Fruit fly (Drosophila melanogaster) whole organism, embryonic: ENCODE measurements around the gene stet.

Experiments used
- Atf-2 ChIP-seq: fragments of 200-800 bp; sonication (Bioruptor generic); optimal IDR thresholded peaks from 2 replicates; lab custom pipeline; 2016; ENCODE audit warnings: missing biosample characterization, missing genetic modification characterization
- Bdp1 ChIP-seq: fragments of 200-800 bp; sonication (Bioruptor generic); optimal IDR thresholded peaks from 3 replicates; lab custom pipeline; 2016; ENCODE audit warnings: missing biosample characterization, missing genetic modification characterization
- CG10979 ChIP-seq: fragments of 200-800 bp; sonication (Bioruptor generic); optimal IDR thresholded peaks from 2 replicates; lab custom pipeline; 2018; ENCODE audit warnings: missing biosample characterization, mild to moderate bottlenecking, missing genetic modification characterization, moderate library complexity
- CG12104 ChIP-seq: fragments of 200-800 bp; sonication (Bioruptor generic); optimal IDR thresholded peaks from 3 replicates; lab custom pipeline; 2016; ENCODE audit warnings: missing biosample characterization, missing genetic modification characterization
- CG12769 ChIP-seq: fragments of 200-800 bp; sonication (Bioruptor generic); optimal IDR thresholded peaks from 2 replicates; lab custom pipeline; 2019; ENCODE audit warnings: missing biosample characterization, mild to moderate bottlenecking, missing genetic modification characterization, moderate library complexity
- CG1603 ChIP-seq: fragments of 200-800 bp; sonication (Bioruptor generic); optimal IDR thresholded peaks from 2 replicates; lab custom pipeline; 2019; ENCODE audit warnings: missing biosample characterization, mild to moderate bottlenecking, missing genetic modification characterization, moderate library complexity
- CG18262 ChIP-seq: fragments of 200-800 bp; optimal IDR thresholded peaks from 3 replicates; lab custom pipeline; 2019; ENCODE audit warnings: missing biosample characterization, mild to moderate bottlenecking, missing genetic modification characterization, moderate library complexity
- CG18476 ChIP-seq: fragments of 200-800 bp; sonication (Bioruptor generic); optimal IDR thresholded peaks from 2 replicates; lab custom pipeline; 2016; ENCODE audit warnings: missing biosample characterization, mild to moderate bottlenecking, missing genetic modification characterization
- CG2129 ChIP-seq: fragments of 200-800 bp; sonication (Bioruptor generic); IDR thresholded peaks from 2 replicates; pipeline ENCODE4 v1.3.6; 2022; ENCODE audit warnings: missing biosample characterization, missing genetic modification characterization; ENCODE audit not compliant: partially characterized antibody
- CG2202 ChIP-seq: fragments of 200-800 bp; sonication (Bioruptor generic); optimal IDR thresholded peaks from 2 replicates; lab custom pipeline; 2018; ENCODE audit warnings: missing biosample characterization, mild to moderate bottlenecking, missing genetic modification characterization
- CG31441 ChIP-seq: fragments of 200-800 bp; sonication (Bioruptor generic); IDR thresholded peaks from 2 replicates; pipeline ENCODE4 v1.3.6; 2022; ENCODE audit warnings: missing biosample characterization, missing genetic modification characterization
- CG4820 ChIP-seq: fragments of 200-800 bp; sonication (Bioruptor generic); optimal IDR thresholded peaks from 3 replicates; lab custom pipeline; 2016; ENCODE audit warnings: missing biosample characterization, missing genetic modification characterization
- CG6854 ChIP-seq: fragments of 200-800 bp; sonication (Bioruptor generic); optimal IDR thresholded peaks from 3 replicates; lab custom pipeline; 2017; ENCODE audit warnings: missing biosample characterization, mild to moderate bottlenecking, missing genetic modification characterization
- CG8478 ChIP-seq: fragments of >200 bp; optimal IDR thresholded peaks from 2 replicates; lab custom pipeline; 2018
- CG8765 ChIP-seq: fragments of 200-800 bp; sonication (Bioruptor generic); IDR thresholded peaks from 2 replicates; pipeline ENCODE4 v1.3.6; 2022; ENCODE audit warnings: missing biosample characterization, missing genetic modification characterization
- CG8944 ChIP-seq: fragments of 200-800 bp; sonication (Bioruptor generic); optimal IDR thresholded peaks from 3 replicates; lab custom pipeline; 2016; ENCODE audit warnings: missing biosample characterization, missing genetic modification characterization
- Chrac-16 ChIP-seq: fragments of 200-800 bp; sonication (Bioruptor generic); optimal IDR thresholded peaks from 3 replicates; lab custom pipeline; 2016; ENCODE audit warnings: missing biosample characterization, missing genetic modification characterization
- E2f1 ChIP-seq: fragments of 200-800 bp; sonication (Bioruptor generic); IDR thresholded peaks from 2 replicates; pipeline ENCODE4 v1.3.6; 2022; ENCODE audit warnings: missing biosample characterization, missing genetic modification characterization
- Ets97D ChIP-seq: fragments of 200-800 bp; sonication (Bioruptor generic); optimal IDR thresholded peaks from 3 replicates; lab custom pipeline; 2016; ENCODE audit warnings: missing biosample characterization, missing genetic modification characterization
- H15 ChIP-seq: fragments of 200-800 bp; sonication (Bioruptor generic); IDR thresholded peaks from 3 replicates; pipeline ENCODE4 v1.3.6; 2022; ENCODE audit warnings: missing biosample characterization, missing genetic modification characterization
- H2.0 ChIP-seq: fragments of 200-800 bp; sonication (Bioruptor generic); IDR thresholded peaks from 2 replicates; pipeline ENCODE4 v1.3.6; 2022; ENCODE audit warnings: missing biosample characterization, missing genetic modification characterization
- Med ChIP-seq: fragments of 200-800 bp; sonication (Bioruptor generic); peaks from one replicate; lab custom pipeline; 2016; ENCODE audit warnings: missing biosample characterization, missing genetic modification characterization, mild to moderate bottlenecking, inconsistent platforms, moderate library complexity
- NC2α ChIP-seq: fragments of 200-800 bp; sonication (Bioruptor generic); optimal IDR thresholded peaks from 2 replicates; lab custom pipeline; 2016; ENCODE audit warnings: missing biosample characterization, missing genetic modification characterization
- NFAT ChIP-seq: fragments of 200-800 bp; sonication (Bioruptor generic); IDR thresholded peaks from 2 replicates; pipeline ENCODE4 v1.3.6; 2022; ENCODE audit warnings: missing biosample characterization, missing genetic modification characterization
- Neu2 ChIP-seq: fragments of 200-800 bp; sonication (Bioruptor generic); optimal IDR thresholded peaks from 3 replicates; lab custom pipeline; 2016; ENCODE audit warnings: missing biosample characterization, missing genetic modification characterization, borderline replicate concordance
- Sin3A ChIP-seq: fragments of >200 bp; optimal IDR thresholded peaks from 2 replicates; lab custom pipeline; 2018
- ab ChIP-seq: fragments of 200-800 bp; sonication (Bioruptor generic); optimal IDR thresholded peaks from 2 replicates; lab custom pipeline; 2016; ENCODE audit warnings: missing biosample characterization, missing genetic modification characterization
- aop ChIP-seq: fragments of 200-800 bp; sonication (Bioruptor generic); IDR thresholded peaks from 2 replicates; pipeline ENCODE4 v1.3.6; 2022; ENCODE audit warnings: missing biosample characterization, missing genetic modification characterization
- az2 ChIP-seq: fragments of 200-800 bp; sonication (Bioruptor generic); optimal IDR thresholded peaks from 3 replicates; lab custom pipeline; 2016; ENCODE audit warnings: missing biosample characterization, missing genetic modification characterization
- cad ChIP-seq: fragments of >200 bp; optimal IDR thresholded peaks from 2 replicates; lab custom pipeline; 2017; ENCODE audit warnings: missing biosample characterization, missing genetic modification characterization
- danr ChIP-seq: fragments of 200-800 bp; sonication (Bioruptor generic); IDR thresholded peaks from 2 replicates; pipeline ENCODE4 v1.3.6; 2022; ENCODE audit warnings: missing biosample characterization, missing genetic modification characterization
- dimm ChIP-seq: fragments of 200-800 bp; sonication (Bioruptor generic); IDR thresholded peaks from 2 replicates; pipeline ENCODE4 v1.3.6; 2022; ENCODE audit warnings: missing biosample characterization, missing genetic modification characterization
- dmrt11E ChIP-seq: fragments of 200-800 bp; sonication (Bioruptor generic); optimal IDR thresholded peaks from 3 replicates; lab custom pipeline; 2018; ENCODE audit warnings: missing biosample characterization, mild to moderate bottlenecking, missing genetic modification characterization, moderate library complexity
- eve ChIP-seq, 2 experiments: fragments of >200 bp; optimal IDR thresholded peaks; 2 replicates each; lab custom pipeline; 2017; ENCODE audit warnings: missing biosample characterization in 2 of 2, missing genetic modification characterization in 2 of 2
- ewg ChIP-seq: fragments of 200-800 bp; sonication (Bioruptor generic); optimal IDR thresholded peaks from 3 replicates; lab custom pipeline; 2017; ENCODE audit warnings: mild to moderate bottlenecking, missing biosample characterization, missing genetic modification reagents, missing genetic modification characterization
- grau ChIP-seq: fragments of 200-800 bp; optimal IDR thresholded peaks from 3 replicates; lab custom pipeline; 2019; ENCODE audit warnings: missing biosample characterization, mild to moderate bottlenecking, missing genetic modification characterization, moderate library complexity
- hbn ChIP-seq: fragments of 200-800 bp; sonication (Bioruptor generic); IDR thresholded peaks from 2 replicates; pipeline ENCODE4 v1.3.6; 2022; ENCODE audit warnings: missing biosample characterization, missing genetic modification characterization; ENCODE audit not compliant: partially characterized antibody
- ind ChIP-seq: fragments of 200-800 bp; sonication (Bioruptor generic); optimal IDR thresholded peaks from 3 replicates; lab custom pipeline; 2016; ENCODE audit warnings: missing biosample characterization, missing genetic modification characterization
- ken ChIP-seq: fragments of 200-800 bp; sonication (Bioruptor generic); IDR thresholded peaks from 3 replicates; pipeline ENCODE4 v1.3.6; 2022; ENCODE audit warnings: missing biosample characterization, missing genetic modification characterization
- lmd ChIP-seq: fragments of 200-800 bp; sonication (Bioruptor generic); IDR thresholded peaks from 2 replicates; pipeline ENCODE4 v1.3.6; 2022; ENCODE audit warnings: missing biosample characterization, missing genetic modification characterization
- luna ChIP-seq: fragments of 200-800 bp; sonication (Bioruptor generic); optimal IDR thresholded peaks from 2 replicates; lab custom pipeline; 2016; ENCODE audit warnings: missing biosample characterization, missing genetic modification characterization
- p53 ChIP-seq: fragments of 200-800 bp; sonication (Bioruptor generic); optimal IDR thresholded peaks from 2 replicates; lab custom pipeline; 2016; ENCODE audit warnings: missing biosample characterization, missing genetic modification characterization
- pan ChIP-seq, 4 experiments: fragments of >200 bp in 3 of 4; fragments of 200-800 bp in 1 of 4; sonication (Bioruptor generic) in 1 of 4; optimal IDR thresholded peaks in 3 of 4; IDR thresholded peaks in 1 of 4; 2 replicates each; pipeline versions ENCODE4 v1.3.6 to Lab custom; 2017 to 2022; ENCODE audit warnings: missing biosample characterization in 2 of 4, missing genetic modification characterization in 2 of 4, mixed read lengths in 1 of 4
- peb ChIP-seq: fragments of 200-800 bp; sonication (Bioruptor generic); IDR thresholded peaks from 2 replicates; pipeline ENCODE4 v1.3.6; 2022; ENCODE audit warnings: missing biosample characterization, missing genetic modification characterization
- repo ChIP-seq: fragments of 200-800 bp; sonication (Bioruptor generic); optimal IDR thresholded peaks from 2 replicates; lab custom pipeline; 2016; ENCODE audit warnings: missing biosample characterization, missing genetic modification characterization
- rib ChIP-seq: fragments of 200-800 bp; sonication (Bioruptor generic); IDR thresholded peaks from 2 replicates; pipeline ENCODE4 v1.3.6; 2022; ENCODE audit warnings: missing biosample characterization, missing genetic modification characterization
- sc ChIP-seq, 3 experiments: fragments of >200 bp in 2 of 3; fragments of 200-800 bp in 1 of 3; sonication (Bioruptor generic) in 1 of 3; optimal IDR thresholded peaks; 2 replicates in 2 of 3; 3 replicates in 1 of 3; lab custom pipeline; 2017; ENCODE audit warnings: mild to moderate bottlenecking in 1 of 3, missing biosample characterization in 1 of 3, missing genetic modification characterization in 1 of 3, missing genetic modification reagents in 1 of 3
- schlank ChIP-seq: fragments of 200-800 bp; sonication (Bioruptor generic); optimal IDR thresholded peaks from 2 replicates; lab custom pipeline; 2018; ENCODE audit warnings: missing biosample characterization, mild to moderate bottlenecking, missing genetic modification characterization
- toy ChIP-seq: fragments of 200-800 bp; sonication (Bioruptor generic); IDR thresholded peaks from 2 replicates; pipeline ENCODE4 v1.3.6; 2022; ENCODE audit warnings: missing biosample characterization, missing genetic modification characterization
- tx ChIP-seq: fragments of 200-800 bp; sonication (Bioruptor generic); optimal IDR thresholded peaks from 2 replicates; lab custom pipeline; 2016; ENCODE audit warnings: missing biosample characterization, missing genetic modification characterization
- wor ChIP-seq: fragments of 200-800 bp; sonication (Bioruptor generic); IDR thresholded peaks from 2 replicates; pipeline ENCODE4 v1.3.6; 2022; ENCODE audit warnings: missing biosample characterization, missing genetic modification characterization

Gene stet

DNA sequence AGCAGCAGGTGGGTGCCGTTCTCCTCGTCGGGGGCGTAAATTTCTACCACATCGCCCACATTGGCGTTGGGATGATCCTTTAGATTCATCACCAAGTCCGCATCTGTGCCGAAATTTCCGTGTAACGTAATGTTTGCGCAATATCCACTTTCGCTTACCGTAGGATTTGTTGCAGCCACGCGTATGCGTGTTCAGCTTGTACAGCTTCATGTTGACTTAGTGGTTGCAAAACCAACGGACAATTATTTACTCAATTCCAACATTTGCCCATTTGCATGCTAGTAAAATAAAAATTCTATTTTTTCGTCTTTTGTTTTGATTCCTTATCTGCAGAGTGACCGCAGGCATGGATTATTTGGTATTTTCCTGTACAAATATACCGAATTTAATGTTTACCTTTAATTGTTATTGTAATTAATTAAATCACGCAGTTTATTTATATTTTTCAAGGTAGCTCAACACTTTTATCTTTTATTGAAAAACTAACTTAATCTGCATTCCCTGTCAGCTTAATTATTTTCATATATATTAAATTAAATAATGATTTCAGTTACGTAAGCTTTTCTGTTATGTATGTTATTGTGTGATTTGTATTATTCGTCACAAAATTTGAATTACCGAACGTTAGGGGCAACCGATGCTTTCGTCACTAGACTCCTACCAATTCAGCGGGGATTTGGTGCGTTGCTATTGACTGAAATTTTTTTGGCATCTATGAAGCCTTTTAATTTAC lies 44.5 kb upstream of the stet start, which contains the start of gene Iml1 (continued):
- no peak for TF ChIP-seq H15
- no peak for TF ChIP-seq CG2129 (GFP tag; lab: Robert Waterston, UW)
- TF ChIP-seq aop (GFP tag; lab: Robert Waterston, UW), result no peak
- TF ChIP-seq tx, result no peak
- no peak for TF ChIP-seq rib (GFP tag; lab: Robert Waterston, UW)
- no peak for TF ChIP-seq CG6854 (GFP tag; lab: Kevin White, UChicago)
- no peak for TF ChIP-seq p53 (GFP tag; lab: Kevin White, UChicago)
- no peak for TF ChIP-seq grau (tag; lab: Kevin White, UChicago)
- peak; percentile 63; the same call in 1 of the 2 replicates for TF ChIP-seq lmd
- TF ChIP-seq dmrt11E (tag; lab: Kevin White, UChicago), result no peak
- peak; percentile 24 for TF ChIP-seq CG10979 (tag; lab: Kevin White, UChicago)
- TF ChIP-seq Ets97D, result peak; percentile 27
- peak; percentile 10 for TF ChIP-seq Chrac-16 (GFP tag; lab: Kevin White, UChicago)
- TF ChIP-seq Med, result peak; percentile 74
- TF ChIP-seq CG31441 (GFP tag; lab: Robert Waterston, UW), result no peak
- TF ChIP-seq CG8478, result no peak
- TF ChIP-seq repo (GFP tag; lab: Kevin White, UChicago), result no peak
- TF ChIP-seq CG1603 (tag; lab: Kevin White, UChicago), result no peak
- TF ChIP-seq CG8944 (GFP tag; lab: Kevin White, UChicago), result no peak
- no peak for TF ChIP-seq hbn
- TF ChIP-seq ewg (GFP tag; lab: Kevin White, UChicago), result no peak
- no peak for TF ChIP-seq ab (GFP tag; lab: Kevin White, UChicago)
- no peak for TF ChIP-seq Sin3A (lab: Kevin White, UChicago)
- no peak for TF ChIP-seq pan (optimal IDR thresholded peaks at IDR 0.05; lab: Kevin White, UChicago)
- peak in 1 of 2 experiments; percentile 53 for TF ChIP-seq pan (GFP tag; optimal IDR thresholded peaks at IDR 0.05 in 1 of 2, IDR thresholded peaks at IDR 0.05 in 1 of 2)
- peak; percentile 7 for TF ChIP-seq CG12104
- no peak for TF ChIP-seq az2 (GFP tag; lab: Kevin White, UChicago)
- no peak for TF ChIP-seq CG12769 (tag; lab: Kevin White, UChicago)
- TF ChIP-seq peb (GFP tag; lab: Robert Waterston, UW), result no peak
- no peak for TF ChIP-seq wor (GFP tag; lab: Robert Waterston, UW)
- no peak for TF ChIP-seq Neu2 (GFP tag; lab: Kevin White, UChicago)
- peak; percentile 54 for TF ChIP-seq NFAT (GFP tag; lab: Robert Waterston, UW)
- TF ChIP-seq danr, result no peak
- TF ChIP-seq NC2α (GFP tag; lab: Kevin White, UChicago), result no peak
- TF ChIP-seq CG18476 (GFP tag; lab: Kevin White, UChicago), result no peak
- TF ChIP-seq ind (GFP tag; lab: Kevin White, UChicago), result no peak
- TF ChIP-seq schlank (tag; lab: Kevin White, UChicago), result no peak
- no peak for TF ChIP-seq luna (GFP tag; lab: Kevin White, UChicago)
- peak; percentile 27 for TF ChIP-seq CG4820 (GFP tag; lab: Kevin White, UChicago)
- no peak for TF ChIP-seq Atf-2 (GFP tag; lab: Kevin White, UChicago)
- TF ChIP-seq toy, result 0 out of 2 replicates have a peak, but pooled peaks have one; percentile 14
- TF ChIP-seq E2f1 (GFP tag; lab: Robert Waterston, UW), result 0 out of 2 replicates have a peak, but pooled peaks have one; percentile 20
- no peak for TF ChIP-seq H2.0 (GFP tag; lab: Robert Waterston, UW)
- no peak for TF ChIP-seq dimm (GFP tag; lab: Robert Waterston, UW)
- 0 out of 3 replicates have a peak, but pooled peaks have one; percentile 23 for TF ChIP-seq ken (GFP tag; lab: Robert Waterston, UW)
- TF ChIP-seq eve (GFP tag; optimal IDR thresholded peaks at IDR 0.05; lab: Kevin White, UChicago), result no peak
- TF ChIP-seq CG18262, result no peak
- no peak for TF ChIP-seq CG2202 (tag; lab: Kevin White, UChicago)
- TF ChIP-seq cad, result no peak
- no peak for TF ChIP-seq Bdp1
- TF ChIP-seq CG8765 (GFP tag; lab: Robert Waterston, UW), result no peak
- no peak for TF ChIP-seq sc (optimal IDR thresholded peaks at IDR 0.05; lab: Kevin White, UChicago)
- no peak for TF ChIP-seq sc (GFP tag; optimal IDR thresholded peaks at IDR 0.05; lab: Kevin White, UChicago)
